Worm (Caenorhabditis elegans) whole organism, L2 larva: Measurements from ENCODE around the gene srt-17.
A peak's percentile ranks its signal among the peaks of the same experiment; 100 is the strongest.

Experiments
- C34F6.9 ChIP-seq: fragments of 150-350 bp; optimal IDR thresholded peaks from 2 replicates; lab custom pipeline; 2014; ENCODE audit warnings: missing biosample characterization, missing genetic modification characterization
- F13H6.1 ChIP-seq: sonication (generic microtip); optimal IDR thresholded peaks from 2 replicates; lab custom pipeline; 2016; ENCODE audit warnings: missing genetic modification characterization, missing compliant biosample characterization
- R02D3.7 ChIP-seq: fragments of 150-350 bp; optimal IDR thresholded peaks from 2 replicates; lab custom pipeline; 2014; ENCODE audit warnings: missing biosample characterization, missing genetic modification characterization
- Y55F3AM.14 ChIP-seq: fragments of 200-800 bp; sonication (Bioruptor generic); optimal IDR thresholded peaks from 2 replicates; lab custom pipeline; 2018; ENCODE audit warnings: mild to moderate bottlenecking, missing genetic modification characterization, missing compliant biosample characterization
- ZK546.5 ChIP-seq: sonication (generic microtip); optimal IDR thresholded peaks from 2 replicates; lab custom pipeline; 2017; ENCODE audit warnings: missing biosample characterization, missing genetic modification characterization
- alr-1 ChIP-seq: fragments of 150-350 bp; optimal IDR thresholded peaks from 2 replicates; lab custom pipeline; 2014; ENCODE audit warnings: missing biosample characterization, missing genetic modification characterization
- aly-2 ChIP-seq: fragments of 150-350 bp; optimal IDR thresholded peaks from 2 replicates; lab custom pipeline; 2014; ENCODE audit warnings: missing biosample characterization, missing genetic modification characterization
- ama-1 ChIP-seq: fragments of 150-350 bp; optimal IDR thresholded peaks from 2 replicates; lab custom pipeline; 2018; ENCODE audit warnings: inconsistent platforms
- blmp-1 ChIP-seq: sonication (generic microtip); optimal IDR thresholded peaks from 2 replicates; lab custom pipeline; 2017; ENCODE audit warnings: missing genetic modification characterization, mild to moderate bottlenecking, missing compliant biosample characterization, antibody characterized with exemption, moderate library complexity; ENCODE audit not compliant: insufficient read depth
- ceh-16 ChIP-seq: fragments of 150-350 bp; optimal IDR thresholded peaks from 2 replicates; lab custom pipeline; 2014; ENCODE audit warnings: missing biosample characterization, missing genetic modification characterization
- ceh-82 ChIP-seq: fragments of 150-350 bp; optimal IDR thresholded peaks from 2 replicates; lab custom pipeline; 2014; ENCODE audit warnings: missing biosample characterization, missing genetic modification characterization
- dmd-4 ChIP-seq: sonication (generic microtip); optimal IDR thresholded peaks from 2 replicates; lab custom pipeline; 2017; ENCODE audit warnings: missing biosample characterization, missing genetic modification characterization
- elt-1 ChIP-seq: fragments of 150-350 bp; optimal IDR thresholded peaks from 2 replicates; lab custom pipeline; 2014; ENCODE audit warnings: missing biosample characterization, missing genetic modification characterization
- elt-3 ChIP-seq: sonication (generic microtip); optimal IDR thresholded peaks from 2 replicates; lab custom pipeline; 2017; ENCODE audit warnings: missing biosample characterization, missing genetic modification characterization
- fos-1 ChIP-seq: fragments of 150-350 bp; optimal IDR thresholded peaks from 2 replicates; lab custom pipeline; 2014; ENCODE audit warnings: missing biosample characterization, missing genetic modification characterization
- gmeb-1 ChIP-seq: fragments of 150-350 bp; optimal IDR thresholded peaks from 2 replicates; lab custom pipeline; 2014; ENCODE audit warnings: missing biosample characterization, missing genetic modification characterization
- lin-11 ChIP-seq: fragments of 150-350 bp; sonication (generic microtip); optimal IDR thresholded peaks from 2 replicates; lab custom pipeline; 2014; ENCODE audit warnings: missing biosample characterization, missing genetic modification characterization, inconsistent platforms, mixed read lengths
- lin-13 ChIP-seq: fragments of 150-350 bp; optimal IDR thresholded peaks from 2 replicates; lab custom pipeline; 2014; ENCODE audit warnings: missing biosample characterization, missing genetic modification reagents, missing genetic modification characterization
- lin-39 ChIP-seq: fragments of 150-350 bp; optimal IDR thresholded peaks from 2 replicates; lab custom pipeline; 2014; ENCODE audit warnings: missing biosample characterization, missing genetic modification reagents, missing genetic modification characterization
- lsy-2 ChIP-seq, 2 experiments: fragments of 150-350 bp in 1 of 2; sonication (generic microtip) in 1 of 2; optimal IDR thresholded peaks; 2 replicates each; lab custom pipeline; 2014 to 2017; ENCODE audit warnings: missing biosample characterization in 2 of 2, missing genetic modification characterization in 2 of 2
- mab-5 ChIP-seq: fragments of 150-350 bp; optimal IDR thresholded peaks from 2 replicates; lab custom pipeline; 2014; ENCODE audit warnings: missing biosample characterization, missing genetic modification characterization
- mdl-1 ChIP-seq, 2 experiments: fragments of 150-350 bp in 1 of 2; sonication (generic microtip) in 1 of 2; optimal IDR thresholded peaks; 2 replicates each; lab custom pipeline; 2017; ENCODE audit warnings: missing biosample characterization in 2 of 2, missing genetic modification characterization in 2 of 2
- nhr-10 ChIP-seq: sonication (generic microtip); optimal IDR thresholded peaks from 2 replicates; lab custom pipeline; 2017; ENCODE audit warnings: missing biosample characterization, missing genetic modification characterization
- nhr-11 ChIP-seq: fragments of 150-350 bp; optimal IDR thresholded peaks from 2 replicates; lab custom pipeline; 2014; ENCODE audit warnings: missing biosample characterization, missing genetic modification characterization
- nhr-12 ChIP-seq: fragments of 150-350 bp; optimal IDR thresholded peaks from 2 replicates; lab custom pipeline; 2014; ENCODE audit warnings: missing biosample characterization, missing genetic modification characterization
- nhr-129 ChIP-seq: fragments of 150-350 bp; optimal IDR thresholded peaks from 2 replicates; lab custom pipeline; 2014; ENCODE audit warnings: missing biosample characterization, missing genetic modification characterization
- nhr-21 ChIP-seq: fragments of 150-350 bp; optimal IDR thresholded peaks from 2 replicates; lab custom pipeline; 2014; ENCODE audit warnings: missing biosample characterization, missing genetic modification characterization
- nhr-237 ChIP-seq: fragments of 150-350 bp; optimal IDR thresholded peaks from 2 replicates; lab custom pipeline; 2014; ENCODE audit warnings: missing biosample characterization, missing genetic modification characterization
- nhr-25 ChIP-seq: fragments of 150-350 bp; sonication (generic microtip); optimal IDR thresholded peaks from 3 replicates; lab custom pipeline; 2014; ENCODE audit warnings: missing biosample characterization, missing genetic modification characterization
- nhr-6 ChIP-seq: fragments of 150-350 bp; optimal IDR thresholded peaks from 2 replicates; lab custom pipeline; 2014; ENCODE audit warnings: missing biosample characterization, missing genetic modification characterization
- peb-1 ChIP-seq: fragments of 150-350 bp; optimal IDR thresholded peaks from 2 replicates; lab custom pipeline; 2014; ENCODE audit warnings: missing biosample characterization, missing genetic modification characterization
- sem-4 ChIP-seq: fragments of 150-350 bp; optimal IDR thresholded peaks from 2 replicates; lab custom pipeline; 2014; ENCODE audit warnings: missing biosample characterization, missing genetic modification reagents, missing genetic modification characterization
- skn-1 ChIP-seq: sonication (generic microtip); optimal IDR thresholded peaks from 2 replicates; lab custom pipeline; 2017; ENCODE audit warnings: missing biosample characterization, missing genetic modification characterization
- sma-3 ChIP-seq: sonication (generic microtip); optimal IDR thresholded peaks from 2 replicates; lab custom pipeline; 2016; ENCODE audit warnings: missing genetic modification reagents, missing genetic modification characterization, missing compliant biosample characterization
- sma-9 ChIP-seq, 2 experiments: fragments of 150-350 bp in 1 of 2; sonication (generic microtip) in 1 of 2; optimal IDR thresholded peaks; 2 replicates each; lab custom pipeline; 2014 to 2016; ENCODE audit warnings: missing genetic modification characterization in 2 of 2, mild to moderate bottlenecking in 1 of 2, missing biosample characterization in 1 of 2, missing compliant biosample characterization in 1 of 2, missing genetic modification reagents in 1 of 2, moderate library complexity in 1 of 2
- snpc-4 ChIP-seq: fragments of 150-350 bp; optimal IDR thresholded peaks from 2 replicates; lab custom pipeline; 2014; ENCODE audit warnings: missing biosample characterization, missing genetic modification characterization
- unc-39 ChIP-seq: fragments of 150-350 bp; optimal IDR thresholded peaks from 2 replicates; lab custom pipeline; 2014; ENCODE audit warnings: missing biosample characterization, missing genetic modification characterization
- unc-55 ChIP-seq: fragments of 150-350 bp; sonication (generic microtip); optimal IDR thresholded peaks from 3 replicates; lab custom pipeline; 2014; ENCODE audit warnings: missing biosample characterization, missing genetic modification reagents, missing genetic modification characterization
- unc-62 ChIP-seq: fragments of 150-350 bp; optimal IDR thresholded peaks from 2 replicates; lab custom pipeline; 2014; ENCODE audit warnings: missing biosample characterization, missing genetic modification reagents, missing genetic modification characterization
- zag-1 ChIP-seq: fragments of 150-350 bp; optimal IDR thresholded peaks from 2 replicates; lab custom pipeline; 2014; ENCODE audit warnings: missing biosample characterization, missing genetic modification characterization
- ztf-11 ChIP-seq: sonication (generic microtip); optimal IDR thresholded peaks from 2 replicates; lab custom pipeline; 2017; ENCODE audit warnings: missing biosample characterization, missing genetic modification characterization
- ztf-4 ChIP-seq: fragments of 150-350 bp; optimal IDR thresholded peaks from 2 replicates; lab custom pipeline; 2014; ENCODE audit warnings: missing biosample characterization, missing genetic modification characterization

Gene srt-17

ce11 chrV:626321-626720 lies 1.5 kb upstream of the srt-17 start, which contains the start of gene F48G7.7:
Gene F48G7.7 (minus strand): TSS chrV:626421.
- no peak for TF ChIP-seq ZK546.5 (tag; lab: Kevin White, UChicago)
- TF ChIP-seq Y55F3AM.14 (GFP tag; lab: Kevin White, UChicago) = no peak

DNA sequence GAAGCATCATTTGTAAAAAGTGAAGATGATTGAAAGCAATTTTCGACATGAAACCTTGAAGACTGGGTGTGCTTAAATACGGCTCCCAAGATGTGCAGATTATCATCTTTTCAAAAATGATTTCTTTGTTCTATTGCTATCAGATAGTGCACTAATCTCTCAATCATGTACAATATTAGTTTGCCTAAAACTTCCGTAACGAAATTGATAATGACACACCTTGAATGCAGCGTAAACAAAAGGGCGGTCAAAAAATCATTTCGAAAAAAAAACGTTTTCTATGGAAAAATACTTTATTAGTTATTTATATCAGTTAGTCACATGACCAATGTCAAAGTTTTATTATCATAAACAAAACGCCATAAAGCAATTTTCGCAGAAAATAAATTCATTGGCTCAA lies 1.9 kb downstream of the srt-17 start, which contains the start of gene F48G7.5:
TSS of gene F48G7.5 (minus strand) at position 34 of the 400 bp plus-strand sequence.
- TF ChIP-seq ceh-82 (tag; lab: Kevin White, UChicago) = no peak
- TF ChIP-seq nhr-237 = no peak
- TF ChIP-seq nhr-12 (tag; lab: Kevin White, UChicago) = no peak
- no peak for TF ChIP-seq nhr-10 (tag; lab: Kevin White, UChicago)
- TF ChIP-seq aly-2 (tag; lab: Kevin White, UChicago) = no peak
- TF ChIP-seq zag-1 (tag; lab: Kevin White, UChicago) = no peak
- TF ChIP-seq ceh-16 (tag; lab: Kevin White, UChicago) = no peak
- no peak for TF ChIP-seq mdl-1 (tag; optimal IDR thresholded peaks at IDR 0.05; lab: Kevin White, UChicago)
- TF ChIP-seq peb-1 (tag; lab: Kevin White, UChicago) = no peak
- no peak for TF ChIP-seq elt-1 (tag; lab: Kevin White, UChicago)
- TF ChIP-seq lin-13 (GFP tag; lab: Kevin White, UChicago) = no peak
- TF ChIP-seq R02D3.7 (tag; lab: Kevin White, UChicago) = no peak
- no peak for TF ChIP-seq sem-4
- TF ChIP-seq dmd-4 (tag; lab: Kevin White, UChicago) = no peak
- TF ChIP-seq fos-1 (tag; lab: Kevin White, UChicago) = no peak
- TF ChIP-seq ztf-11 = no peak
- no peak for TF ChIP-seq nhr-21 (tag; lab: Kevin White, UChicago)

DNA sequence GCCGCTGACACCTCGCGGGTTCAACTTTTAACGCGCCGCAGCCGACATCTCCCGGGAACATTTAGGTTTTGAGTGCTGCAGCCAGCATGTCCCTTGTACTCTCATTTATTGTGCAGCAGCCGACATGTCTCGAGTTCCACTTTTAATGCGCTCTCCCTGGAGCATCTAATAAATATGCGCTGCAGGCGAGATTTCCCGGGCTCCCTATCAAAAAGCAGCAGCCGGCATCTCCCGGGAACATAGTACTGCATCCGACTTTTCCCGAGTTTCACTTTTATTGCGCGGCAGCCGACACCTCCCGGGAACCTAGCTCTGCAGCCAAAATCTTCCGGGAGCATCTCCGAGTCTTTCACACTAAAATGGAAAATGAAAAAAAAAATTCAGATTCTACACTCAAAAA lies 3.8 kb downstream of the srt-17 start:
- no peak for TF ChIP-seq C34F6.9
- TF ChIP-seq skn-1 (tag; lab: Kevin White, UChicago) = no peak
- no peak for TF ChIP-seq lin-39 (tag; lab: Kevin White, UChicago)
- no peak for TF ChIP-seq peb-1 (tag; lab: Kevin White, UChicago)
- TF ChIP-seq ceh-16 (tag; lab: Kevin White, UChicago) = no peak
- TF ChIP-seq mab-5 (tag; lab: Kevin White, UChicago) = no peak
- no peak for TF ChIP-seq sem-4
- no peak for TF ChIP-seq snpc-4
- no peak for TF ChIP-seq nhr-11 (tag; lab: Kevin White, UChicago)
- no peak for TF ChIP-seq ceh-82 (tag; lab: Kevin White, UChicago)
- no peak for TF ChIP-seq fos-1 (tag; lab: Kevin White, UChicago)
- no peak for TF ChIP-seq dmd-4 (tag; lab: Kevin White, UChicago)
- TF ChIP-seq nhr-6 (tag; lab: Kevin White, UChicago) = no peak
- TF ChIP-seq unc-62 = no peak
- no peak for TF ChIP-seq Y55F3AM.14 (GFP tag; lab: Kevin White, UChicago)
- TF ChIP-seq unc-39 = no peak
- TF ChIP-seq nhr-10 (tag; lab: Kevin White, UChicago) = no peak
- no peak for TF ChIP-seq lsy-2 (tag; optimal IDR thresholded peaks at IDR 0.05; lab: Kevin White, UChicago)
- TF ChIP-seq F13H6.1 (tag; lab: Kevin White, UChicago) = no peak
- no peak for TF ChIP-seq mdl-1 (tag; optimal IDR thresholded peaks at IDR 0.05; lab: Kevin White, UChicago)

- TF ChIP-seq nhr-12 (tag; lab: Kevin White, UChicago) (no peak), R02D3.7 (tag; lab: Kevin White, UChicago) (no peak), nhr-21 (tag; lab: Kevin White, UChicago) (peak; percentile 53), sma-9 (GFP tag; optimal IDR thresholded peaks at IDR 0.05; lab: Kevin White, UChicago) (peak; percentile 91), sma-9 (tag; optimal IDR thresholded peaks at IDR 0.05; lab: Kevin White, UChicago) (no peak), Y55F3AM.14 (GFP tag; lab: Kevin White, UChicago) (peak; percentile 68), unc-55 (GFP tag; lab: Kevin White, UChicago) (peak; percentile 92), fos-1 (tag; lab: Kevin White, UChicago) (peak; percentile 79), ZK546.5 (tag; lab: Kevin White, UChicago) (no peak), ztf-4 (tag; lab: Kevin White, UChicago) (peak; percentile 25), alr-1 (tag; lab: Kevin White, UChicago) (no peak), lin-13 (GFP tag; lab: Kevin White, UChicago) (peak; percentile 44), snpc-4 (peak; percentile 32), peb-1 (tag; lab: Kevin White, UChicago) (no peak), unc-62 (peak; percentile 58), lin-11 (tag; lab: Kevin White, UChicago) (no peak), F13H6.1 (tag; lab: Kevin White, UChicago) (peak; percentile 74), elt-3 (tag; lab: Kevin White, UChicago) (no peak), nhr-6 (tag; lab: Kevin White, UChicago) (peak; percentile 87), mdl-1 (tag; optimal IDR thresholded peaks at IDR 0.05; lab: Kevin White, UChicago) (peak; percentile 32 to 50), mab-5 (tag; lab: Kevin White, UChicago) (peak; percentile 8), nhr-25 (tag; lab: Kevin White, UChicago) (peak; percentile 51), lsy-2 (tag; optimal IDR thresholded peaks at IDR 0.05; lab: Kevin White, UChicago) (peak in 1 of 2 experiments; percentile 83), gmeb-1 (peak; percentile 8), sma-3 (GFP tag; lab: Kevin White, UChicago) (peak; percentile 1), nhr-129 (tag; lab: Kevin White, UChicago) (peak; percentile 67), blmp-1 (no peak), ama-1 (lab: Kevin White, UChicago) (no peak), nhr-11 (tag; lab: Kevin White, UChicago) (no peak), unc-39 (no peak), zag-1 (tag; lab: Kevin White, UChicago) (peak; percentile 84), skn-1 (tag; lab: Kevin White, UChicago) (no peak), sem-4 (peak; percentile 51), ceh-82 (tag; lab: Kevin White, UChicago) (no peak), ceh-16 (tag; lab: Kevin White, UChicago) (no peak), C34F6.9 (peak; percentile 88)
Observed at ce11 chrV:619054-619453, 5.8 kb downstream of the srt-17 start, which contains the start of gene F48G7.4. Gene F48G7.4 (plus strand): TSS chrV:619453.
